Fruit fly (Drosophila melanogaster): ENCODE data around the gene CG14285.

The CG14285 gene

DNA sequence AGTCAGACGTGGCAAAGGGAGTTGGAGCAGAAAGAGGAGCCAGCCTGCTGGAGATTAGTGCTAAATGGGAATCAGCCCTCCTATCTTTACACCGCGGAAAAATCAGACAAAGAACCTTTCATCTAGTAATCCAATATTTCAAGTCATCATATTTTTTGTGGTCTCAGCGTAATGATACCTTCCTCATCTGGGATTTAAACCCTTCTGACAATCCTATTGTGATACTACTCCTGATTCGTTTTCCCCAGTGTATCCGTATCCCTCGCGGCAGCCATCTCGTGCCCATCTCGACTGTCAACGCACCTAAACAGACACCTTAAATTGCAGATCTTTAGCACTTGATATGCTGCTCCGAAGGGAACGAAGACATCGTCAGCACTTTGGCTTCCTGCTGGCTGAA is 26.5 kb upstream of the CG14285 start (continued):
- peak; percentile 12 for TF ChIP-seq phol (tag; optimal IDR thresholded peaks at IDR 0.05)
- TF ChIP-seq CG32772 (GFP tag; IDR thresholded peaks at IDR 0.05) = peak; percentile 48; the same call in 1 of the 2 replicates
- TF ChIP-seq tin (GFP tag; optimal IDR thresholded peaks at IDR 0.05) = peak; percentile 8
- no peak for TF ChIP-seq dan (GFP tag; IDR thresholded peaks at IDR 0.05)

DNA sequence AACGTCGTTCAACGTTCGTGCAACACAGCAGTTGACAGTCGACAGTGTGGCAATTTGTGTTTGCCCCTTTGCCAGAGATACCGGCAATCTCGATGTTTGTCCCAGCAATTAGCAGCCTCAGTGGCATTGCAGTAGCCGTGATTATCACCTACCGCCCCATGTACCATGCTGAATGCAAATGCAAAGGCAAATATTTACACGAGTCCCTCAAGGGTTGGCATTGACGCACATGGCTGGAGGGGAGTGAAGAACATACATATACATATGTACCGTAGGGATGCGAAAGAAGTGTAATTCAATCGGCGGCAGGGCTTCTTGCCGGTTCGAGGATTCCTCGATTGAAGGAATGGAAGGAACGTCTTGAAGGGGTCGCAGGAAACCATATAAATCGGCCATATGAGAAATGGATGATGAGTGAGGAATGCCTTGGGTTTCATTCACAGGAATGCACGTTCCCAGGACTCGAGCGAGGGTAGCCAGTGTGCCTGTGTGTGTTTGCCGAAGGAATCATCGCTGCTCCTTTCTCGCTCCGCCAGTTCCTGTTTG is 24.9 kb upstream of the CG14285 start:
- TF ChIP-seq CG7987 (GFP tag; optimal IDR thresholded peaks at IDR 0.05) = no peak
- TF ChIP-seq Hand (GFP tag; optimal IDR thresholded peaks at IDR 0.05) = no peak
- TF ChIP-seq Hr78 (GFP tag; optimal IDR thresholded peaks at IDR 0.05) = peak in 1 of 2 experiments; percentile 6
- TF ChIP-seq CG9817 (tag; optimal IDR thresholded peaks at IDR 0.05) = no peak
- peak; percentile 39 for TF ChIP-seq sd (tag; optimal IDR thresholded peaks at IDR 0.05)
- peak; percentile 56 for TF ChIP-seq nerfin-1 (tag; optimal IDR thresholded peaks at IDR 0.05)
- TF ChIP-seq otp (GFP tag; IDR thresholded peaks at IDR 0.05) = peak; percentile 70
- peak; percentile 25 for TF ChIP-seq kni (GFP tag; optimal IDR thresholded peaks at IDR 0.05)
- TF ChIP-seq pros (GFP tag; optimal IDR thresholded peaks at IDR 0.05) = peak; percentile 93
- peak; percentile 17 for TF ChIP-seq CG33557 (GFP tag; optimal IDR thresholded peaks at IDR 0.05)
- TF ChIP-seq CG11504 (tag; optimal IDR thresholded peaks at IDR 0.05) = peak; percentile 9
- peak; percentile 4 for TF ChIP-seq CG10431 (GFP tag; optimal IDR thresholded peaks at IDR 0.05)
- TF ChIP-seq CG9876 (GFP tag; optimal IDR thresholded peaks at IDR 0.05) = no peak
- no peak for TF ChIP-seq Usf (GFP tag; optimal IDR thresholded peaks at IDR 0.05)
- peak; percentile 26 for TF ChIP-seq CG12071 (GFP tag; optimal IDR thresholded peaks at IDR 0.05)
- TF ChIP-seq CG3407 (GFP tag; optimal IDR thresholded peaks at IDR 0.05) = peak; percentile 2
- peak; percentile 10 for TF ChIP-seq cg (GFP tag; optimal IDR thresholded peaks at IDR 0.05)
- TF ChIP-seq CG11560 (tag; IDR thresholded peaks at IDR 0.05) = no peak
- no peak for TF ChIP-seq lab (GFP tag; optimal IDR thresholded peaks at IDR 0.05)
- no peak for TF ChIP-seq CG2202 (tag; optimal IDR thresholded peaks at IDR 0.05)
- no peak for TF ChIP-seq nerfin-2 (GFP tag; IDR thresholded peaks at IDR 0.05; ENCODE audit: partially characterized antibody)
- TF ChIP-seq CG15479 (GFP tag; optimal IDR thresholded peaks at IDR 0.05) = peak; percentile 21
- peak; percentile 2 for TF ChIP-seq nom (GFP tag; optimal IDR thresholded peaks at IDR 0.05)
- TF ChIP-seq CG17829 (tag; optimal IDR thresholded peaks at IDR 0.05) = no peak
- TF ChIP-seq Lim3 (GFP tag; IDR thresholded peaks at IDR 0.05) = no peak
- TF ChIP-seq br (optimal IDR thresholded peaks at IDR 0.05) = no peak
- TF ChIP-seq Asciz (GFP tag; optimal IDR thresholded peaks at IDR 0.05) = peak; percentile 31
- TF ChIP-seq D (optimal IDR thresholded peaks at IDR 0.05) = peak; percentile 62
- no peak for TF ChIP-seq D (GFP tag; optimal IDR thresholded peaks at IDR 0.05)
- peak; percentile 54 for TF ChIP-seq Med (GFP tag)
- TF ChIP-seq wor (GFP tag; IDR thresholded peaks at IDR 0.05) = no peak
- TF ChIP-seq slou (GFP tag; optimal IDR thresholded peaks at IDR 0.05) = no peak
- peak; percentile 19 for TF ChIP-seq CG5180 (GFP tag; optimal IDR thresholded peaks at IDR 0.05)
- TF ChIP-seq fd64A (GFP tag; optimal IDR thresholded peaks at IDR 0.05) = peak; percentile 50
- TF ChIP-seq CG2875 (GFP tag; optimal IDR thresholded peaks at IDR 0.05) = peak; percentile 4
- peak; percentile 65 for TF ChIP-seq Kr (GFP tag; optimal IDR thresholded peaks at IDR 0.05)
- peak; percentile 57 for TF ChIP-seq twi (tag; optimal IDR thresholded peaks at IDR 0.05)
- TF ChIP-seq Optix (GFP tag; IDR thresholded peaks at IDR 0.05) = no peak
- TF ChIP-seq CG14710 (tag; optimal IDR thresholded peaks at IDR 0.05) = peak; percentile 4
- peak; percentile 17 for TF ChIP-seq odd (GFP tag; optimal IDR thresholded peaks at IDR 0.05)
- TF ChIP-seq sqz (GFP tag; optimal IDR thresholded peaks at IDR 0.05) = no peak
- no peak for TF ChIP-seq CG6689 (GFP tag; IDR thresholded peaks at IDR 0.05)
- no peak for TF ChIP-seq Ssrp (tag; optimal IDR thresholded peaks at IDR 0.05)
- peak; percentile 33 for TF ChIP-seq ac (GFP tag; optimal IDR thresholded peaks at IDR 0.05)

Data from whole organism, embryonic.